Fruit fly (Drosophila melanogaster) whole organism: Measurements from ENCODE around the gene CG31549.

Source experiments
- CG8478 ChIP-seq: fragments of >200 bp; optimal IDR thresholded peaks from 2 replicates; lab custom pipeline; 2018; ENCODE audit warnings: inconsistent platforms
- pan ChIP-seq: fragments of >200 bp; optimal IDR thresholded peaks from 2 replicates; lab custom pipeline; 2017
- psq ChIP-seq: fragments of >200 bp; optimal IDR thresholded peaks from 2 replicates; lab custom pipeline; 2017

dm6 chr3R:5643421-5643820 lies 11.4 kb downstream of the CG31549 start:
- TF ChIP-seq psq (lab: Kevin White, UChicago) = no peak
- TF ChIP-seq pan = no peak
- TF ChIP-seq CG8478 (lab: Kevin White, UChicago) = no peak
